Worm (Caenorhabditis elegans): Measurements from ENCODE around the gene F17C11.26.

ce11 chrV:10937294-10937693 lies 4.0 kb upstream of the F17C11.26 start:
- peak; percentile 10 for TF ChIP-seq W03F9.2 (tag; optimal IDR thresholded peaks at IDR 0.05)
- no peak for TF ChIP-seq dao-5 (tag; optimal IDR thresholded peaks at IDR 0.05)

All from whole organism, L4/young adult.